Worm (Caenorhabditis elegans) whole organism, L2 larva: Measurements from ENCODE around the gene cyp-14A2.

ENCODE experiments used
- aly-2 ChIP-seq: fragments of 150-350 bp; optimal IDR thresholded peaks from 2 replicates; lab custom pipeline; 2014; ENCODE audit warnings: missing biosample characterization, missing genetic modification characterization
- elt-3 ChIP-seq: sonication (generic microtip); optimal IDR thresholded peaks from 2 replicates; lab custom pipeline; 2017; ENCODE audit warnings: missing biosample characterization, missing genetic modification characterization
- fos-1 ChIP-seq: fragments of 150-350 bp; optimal IDR thresholded peaks from 2 replicates; lab custom pipeline; 2014; ENCODE audit warnings: missing biosample characterization, missing genetic modification characterization

- no peak for TF ChIP-seq fos-1 (tag; lab: Kevin White, UChicago)
- no peak for TF ChIP-seq aly-2
- no peak for TF ChIP-seq elt-3 (tag; lab: Kevin White, UChicago)
Measured at ce11 chrX:13278876-13279275, 9.4 kb upstream of the cyp-14A2 start, which contains the start of gene phf-33.
